Worm (Caenorhabditis elegans) whole organism, L4/young adult: ENCODE results near the gene ZK938.11.

ENCODE experiments used
- W03F9.2 ChIP-seq: fragments of 150-350 bp; optimal IDR thresholded peaks from 2 replicates; lab custom pipeline; 2014; ENCODE audit warnings: missing biosample characterization, missing genetic modification characterization
- dao-5 ChIP-seq: sonication (generic microtip); optimal IDR thresholded peaks from 2 replicates; lab custom pipeline; 2016; ENCODE audit warnings: missing genotype, missing genetic modification characterization, moderate library complexity, missing compliant biosample characterization

ce11 chrII:9874508-9875229, 34.5 kb upstream of the ZK938.11 start, which contains the start of the genes chil-2 and ctsa-3.2:
- TF ChIP-seq dao-5 (tag; lab: Kevin White, UChicago) = no peak
- no peak for TF ChIP-seq W03F9.2 (tag; lab: Kevin White, UChicago)
